Worm (Caenorhabditis elegans): ENCODE measurements around the gene pqe-1.

ce11 chrIII:5334517-5335049, 23.5 kb downstream of the pqe-1 start:
- TF ChIP-seq unc-62 (GFP tag; optimal IDR thresholded peaks at IDR 0.05), result no peak
- TF ChIP-seq nfya-1 (tag; optimal IDR thresholded peaks at IDR 0.05; ENCODE audit: borderline replicate concordance, insufficient read depth), result no peak
- no peak for TF ChIP-seq ama-1 (optimal IDR thresholded peaks at IDR 0.05)
- TF ChIP-seq ama-1 (GFP tag; optimal IDR thresholded peaks at IDR 0.05), result no peak
- TF ChIP-seq K12H6.12 (tag; optimal IDR thresholded peaks at IDR 0.05), result no peak
- TF ChIP-seq F57C9.4 (tag; optimal IDR thresholded peaks at IDR 0.05), result no peak
- no peak for TF ChIP-seq akir-1 (GFP tag; optimal IDR thresholded peaks at IDR 0.05)
- no peak for TF ChIP-seq ceh-40 (GFP tag; IDR thresholded peaks at IDR 0.05)
- TF ChIP-seq efl-1 (GFP tag; optimal IDR thresholded peaks at IDR 0.05), result no peak
- TF ChIP-seq unc-130 (GFP tag; optimal IDR thresholded peaks at IDR 0.05), result no peak
- TF ChIP-seq F39B2.1 (GFP tag; IDR thresholded peaks at IDR 0.05), result no peak
- TF ChIP-seq cebp-2 (GFP tag; IDR thresholded peaks at IDR 0.05), result no peak
- no peak for TF ChIP-seq dpl-1 (GFP tag; optimal IDR thresholded peaks at IDR 0.05)
- TF ChIP-seq Y56A3A.18 (GFP tag; IDR thresholded peaks at IDR 0.05), result no peak
- TF ChIP-seq lin-35 (GFP tag; optimal IDR thresholded peaks at IDR 0.05), result no peak

Data from whole organism, young adult.